Worm (Caenorhabditis elegans): ENCODE measurements around the gene K04C2.3.
A peak's percentile ranks its signal among the peaks of the same experiment; 100 is the strongest.

ce11 chrIII:6887574-6887973 lies 14.7 kb downstream of the K04C2.3 start:
- TF ChIP-seq ztf-23 (GFP tag; IDR thresholded peaks at IDR 0.05) (peak; percentile 87), med-1 (GFP tag; optimal IDR thresholded peaks at IDR 0.05; ENCODE audit: insufficient read depth) (peak; percentile 38), ref-1 (GFP tag; conservative IDR thresholded peaks at IDR 0.05) (peak; percentile 77), tab-1 (GFP tag; IDR thresholded peaks at IDR 0.05) (peak; percentile 89)
